Fruit fly (Drosophila melanogaster) whole organism, prepupa: Measurements from ENCODE around the gene Rcd2.

Experiments used
- Blimp-1 ChIP-seq: fragments of 200-800 bp; sonication (Bioruptor generic); optimal IDR thresholded peaks from 3 replicates; lab custom pipeline; 2017; ENCODE audit warnings: missing biosample characterization, missing genetic modification characterization, mild to moderate bottlenecking, moderate library complexity, missing genetic modification reagents
- CG32006 ChIP-seq: fragments of 200-800 bp; sonication (Bioruptor generic); optimal IDR thresholded peaks from 3 replicates; lab custom pipeline; 2017; ENCODE audit warnings: missing biosample characterization, mild to moderate bottlenecking, missing genetic modification characterization
- CG6276 ChIP-seq: fragments of 200-800 bp; sonication (Bioruptor generic); optimal IDR thresholded peaks from 2 replicates; lab custom pipeline; 2017; ENCODE audit warnings: missing biosample characterization, mild to moderate bottlenecking, missing genetic modification characterization
- CG8632 ChIP-seq: fragments of 200-800 bp; sonication (Bioruptor generic); optimal IDR thresholded peaks from 3 replicates; lab custom pipeline; 2016; ENCODE audit warnings: missing biosample characterization, missing genetic modification characterization
- Hr39 ChIP-seq: fragments of 200-800 bp; sonication (Bioruptor generic); optimal IDR thresholded peaks from 2 replicates; lab custom pipeline; 2016; ENCODE audit warnings: missing biosample characterization, missing genetic modification characterization
- Hr4 ChIP-seq: fragments of 200-800 bp; sonication (Bioruptor generic); optimal IDR thresholded peaks from 3 replicates; lab custom pipeline; 2016; ENCODE audit warnings: missing biosample characterization, missing genetic modification characterization
- Met ChIP-seq: fragments of 200-800 bp; sonication (Bioruptor generic); optimal IDR thresholded peaks from 3 replicates; lab custom pipeline; 2016; ENCODE audit warnings: missing biosample characterization, missing genetic modification characterization
- OdsH ChIP-seq: fragments of 200-800 bp; sonication (Bioruptor generic); optimal IDR thresholded peaks from 3 replicates; lab custom pipeline; 2016; ENCODE audit warnings: missing biosample characterization, missing genetic modification characterization
- Sox102F ChIP-seq: fragments of 200-800 bp; sonication (Bioruptor generic); optimal IDR thresholded peaks from 2 replicates; lab custom pipeline; 2016; ENCODE audit warnings: missing biosample characterization, mild to moderate bottlenecking, missing genetic modification characterization
- Sox15 ChIP-seq: fragments of 200-800 bp; sonication (Bioruptor generic); optimal IDR thresholded peaks from 3 replicates; lab custom pipeline; 2016; ENCODE audit warnings: missing biosample characterization, missing genetic modification characterization
- dsx ChIP-seq: fragments of 200-800 bp; optimal IDR thresholded peaks from 3 replicates; lab custom pipeline; 2019; ENCODE audit warnings: missing biosample characterization, mild to moderate bottlenecking, missing genetic modification characterization, moderate library complexity; ENCODE audit not compliant: poor library complexity, severe bottlenecking
- pdm3 ChIP-seq: fragments of 200-800 bp; sonication (Bioruptor generic); optimal IDR thresholded peaks from 3 replicates; lab custom pipeline; 2016; ENCODE audit warnings: missing biosample characterization, missing genetic modification characterization
- spab ChIP-seq: fragments of 200-800 bp; sonication (Bioruptor generic); optimal IDR thresholded peaks from 2 replicates; lab custom pipeline; 2017; ENCODE audit warnings: missing biosample characterization, mild to moderate bottlenecking, missing genetic modification characterization, missing genetic modification reagents

DNA sequence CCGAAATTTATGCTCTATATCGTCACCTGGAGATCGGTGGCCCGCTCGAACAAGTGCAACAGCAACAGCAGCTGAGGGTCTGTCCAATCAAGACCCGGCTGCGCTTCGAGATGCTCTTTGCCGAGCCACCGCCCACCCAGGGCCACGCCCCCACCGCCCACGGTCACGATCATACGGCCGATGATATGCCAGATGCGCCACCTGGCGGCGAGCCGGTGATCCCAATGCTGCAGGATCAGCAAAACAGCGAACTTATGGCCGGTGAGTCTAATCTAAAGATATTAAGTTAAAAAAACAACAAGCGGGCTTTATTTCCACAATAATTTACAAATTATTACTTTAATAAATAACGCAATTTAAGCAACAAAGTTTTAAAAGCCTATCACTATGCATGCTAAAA is 42.0 kb downstream of the Rcd2 start:
- TF ChIP-seq CG8632 (GFP tag; lab: Kevin White, UChicago) (no peak), OdsH (no peak), spab (no peak), CG32006 (no peak), pdm3 (GFP tag; lab: Kevin White, UChicago) (no peak), dsx (GFP tag; lab: Kevin White, UChicago) (no peak), Hr39 (no peak), Hr4 (no peak), Sox102F (GFP tag; lab: Kevin White, UChicago) (no peak), CG6276 (GFP tag; lab: Kevin White, UChicago) (no peak), Blimp-1 (no peak), Sox15 (no peak), Met (no peak)
